Fruit fly (Drosophila melanogaster): ENCODE measurements around the gene orb2.

Gene orb2

dm6 chr3L:8888533-8888932 is 65.7 kb downstream of the orb2 start, which contains the start of gene CG43169:
Gene CG43169, minus strand, starts transcription at chr3L:8888633.
- TF ChIP-seq CG14655 (GFP tag; optimal IDR thresholded peaks at IDR 0.05) (no peak), fd96Ca (GFP tag; IDR thresholded peaks at IDR 0.05) (no peak), CG8301 (tag; optimal IDR thresholded peaks at IDR 0.05) (no peak), EcR (GFP tag; optimal IDR thresholded peaks at IDR 0.05) (no peak), Ets98B (GFP tag; IDR thresholded peaks at IDR 0.05) (no peak), Pif1A (GFP tag; optimal IDR thresholded peaks at IDR 0.05) (no peak), CG34367 (tag; optimal IDR thresholded peaks at IDR 0.05) (no peak), rn (GFP tag; IDR thresholded peaks at IDR 0.05) (no peak), CG4496 (GFP tag; IDR thresholded peaks at IDR 0.05) (no peak), CG15710 (tag; optimal IDR thresholded peaks at IDR 0.05) (no peak), gl (tag; optimal IDR thresholded peaks at IDR 0.05) (no peak), CG13204 (GFP tag; optimal IDR thresholded peaks at IDR 0.05) (no peak), CG12605 (GFP tag; IDR thresholded peaks at IDR 0.05) (no peak), CG9948 (tag; optimal IDR thresholded peaks at IDR 0.05) (no peak), CG8159 (tag; optimal IDR thresholded peaks at IDR 0.05) (no peak)
